Worm (Caenorhabditis elegans): Measurements from ENCODE around the gene grl-29.

DNA sequence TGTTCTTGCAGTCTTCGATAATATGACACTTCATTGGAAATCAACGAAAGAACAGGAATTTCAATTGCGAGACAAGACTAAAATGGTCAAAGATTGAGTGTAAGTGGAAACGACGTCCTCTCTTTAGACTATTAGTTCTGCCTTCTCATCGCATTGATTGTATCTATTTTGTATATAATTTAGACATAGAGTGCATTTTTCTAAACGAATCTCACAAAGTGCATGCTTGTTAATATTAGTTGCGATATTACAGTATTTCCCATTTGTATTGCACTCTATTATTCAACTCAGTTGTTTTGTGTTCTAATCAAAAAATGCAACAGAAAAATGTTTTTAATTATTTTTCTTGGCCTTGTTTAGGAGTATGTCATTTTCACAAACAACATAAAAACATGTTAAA, 16.7 kb downstream of the grl-29 start, which contains the start of gene nhr-93:
- TF ChIP-seq lin-13 (tag; optimal IDR thresholded peaks at IDR 0.05) (no peak), snpc-4 (tag; optimal IDR thresholded peaks at IDR 0.05) (no peak), unc-39 (tag; optimal IDR thresholded peaks at IDR 0.05) (no peak), unc-62 (GFP tag; optimal IDR thresholded peaks at IDR 0.05) (no peak), sptf-1 (tag; optimal IDR thresholded peaks at IDR 0.05) (no peak), lin-32 (GFP tag; optimal IDR thresholded peaks at IDR 0.05) (no peak), flh-1 (GFP tag; optimal IDR thresholded peaks at IDR 0.05) (no peak), nhr-12 (tag; optimal IDR thresholded peaks at IDR 0.05) (no peak), ceh-43 (GFP tag; optimal IDR thresholded peaks at IDR 0.05) (no peak)

All from whole organism, mixed stage, embryonic.